Worm (Caenorhabditis elegans) whole organism, mixed stage, embryonic: ENCODE results near the gene F38B2.6.

Source experiments
- elt-3 ChIP-seq: fragments of 150-350 bp; optimal IDR thresholded peaks from 2 replicates; lab custom pipeline; 2014; ENCODE audit warnings: missing biosample characterization, missing genetic modification characterization
- ham-2 ChIP-seq: fragments of 200-800 bp; sonication (Bioruptor generic); optimal IDR thresholded peaks from 2 replicates; lab custom pipeline; 2018; ENCODE audit warnings: mild to moderate bottlenecking, missing genetic modification characterization, missing compliant biosample characterization
- nhr-12 ChIP-seq: fragments of 150-350 bp; optimal IDR thresholded peaks from 2 replicates; lab custom pipeline; 2014; ENCODE audit warnings: missing biosample characterization, missing genetic modification characterization
- nhr-76 ChIP-seq: sonication (generic microtip); optimal IDR thresholded peaks from 2 replicates; lab custom pipeline; 2017; ENCODE audit warnings: missing biosample characterization, missing genetic modification characterization
- unc-62 ChIP-seq: fragments of 150-350 bp; optimal IDR thresholded peaks from 2 replicates; lab custom pipeline; 2014; ENCODE audit warnings: missing biosample characterization, missing genetic modification reagents, missing genetic modification characterization

ce11 chrX:11281148-11281547 is at the start of gene F38B2.6:
- no peak for TF ChIP-seq ham-2 (GFP tag; lab: Kevin White, UChicago)
- no peak for TF ChIP-seq unc-62 (GFP tag; lab: Kevin White, UChicago)
- TF ChIP-seq nhr-76 (tag; lab: Kevin White, UChicago), result no peak
- no peak for TF ChIP-seq elt-3 (tag; lab: Kevin White, UChicago)
- TF ChIP-seq nhr-12 (tag; lab: Kevin White, UChicago), result no peak
